Worm (Caenorhabditis elegans): Measurements from ENCODE around the gene pqn-25.
A peak's percentile ranks its signal among the peaks of the same experiment; 100 is the strongest.

Gene pqn-25

DNA sequence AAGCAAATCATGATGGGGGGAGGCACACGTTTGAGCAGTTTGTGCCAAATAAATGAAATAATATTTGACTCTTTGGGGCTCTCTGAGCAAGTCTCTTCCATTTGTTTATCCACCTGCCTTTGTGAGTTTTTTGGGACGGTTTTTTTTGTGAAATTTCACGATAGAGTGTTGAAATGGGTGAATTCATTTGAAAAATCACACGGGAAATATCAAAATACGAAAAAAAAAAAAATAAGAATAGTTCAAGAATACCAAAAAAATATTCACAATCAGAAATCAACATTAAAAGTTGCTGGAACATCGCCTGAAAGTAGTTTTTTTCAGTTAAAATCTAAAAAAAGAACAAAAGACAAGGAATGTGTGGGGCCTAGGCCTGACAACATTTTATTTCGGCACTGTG, at the start of gene pqn-25:
Gene pqn-25 (minus strand): TSS at position 101 of the 400 bp plus-strand sequence.
- no peak for TF ChIP-seq sem-2 (GFP tag; optimal IDR thresholded peaks at IDR 0.05)

DNA sequence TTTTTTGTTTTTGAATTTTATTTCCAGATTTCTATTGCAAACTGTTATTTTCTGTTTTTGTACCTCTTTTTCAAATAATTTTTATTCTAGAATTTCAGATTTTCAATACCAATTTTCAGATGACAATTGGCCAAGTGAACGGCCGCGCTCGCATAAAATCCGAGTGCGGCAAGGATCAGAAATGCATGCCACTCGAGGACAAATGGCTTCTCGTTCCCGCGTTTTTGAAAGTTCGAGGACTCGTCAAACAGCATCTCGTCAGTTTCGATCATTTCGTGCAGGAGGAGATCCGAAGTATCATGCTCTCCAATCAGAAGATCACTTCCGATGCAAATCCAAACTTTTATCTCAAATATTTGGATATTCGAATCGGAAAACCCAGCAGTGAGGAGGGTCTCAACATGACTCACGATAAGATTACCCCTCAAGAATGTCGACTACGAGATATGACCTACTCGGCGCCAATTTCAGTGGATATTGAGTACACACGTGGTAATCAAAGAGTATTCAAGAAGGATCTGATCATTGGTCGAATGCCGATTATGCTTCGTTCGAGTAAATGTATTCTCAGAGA, 44.9 kb upstream of the pqn-25 start, which contains the start of gene rpc-2:
Gene rpc-2 (plus strand): TSS at position 120 of the 574 bp plus-strand sequence.
- TF ChIP-seq nhr-28 (tag; optimal IDR thresholded peaks at IDR 0.05) (no peak), mep-1 (tag; optimal IDR thresholded peaks at IDR 0.05) (no peak), M03D4.4 (tag; optimal IDR thresholded peaks at IDR 0.05) (no peak), tbx-8 (GFP tag; optimal IDR thresholded peaks at IDR 0.05) (no peak), blmp-1 (tag; optimal IDR thresholded peaks at IDR 0.05) (no peak), bed-3 (GFP tag; optimal IDR thresholded peaks at IDR 0.05) (no peak), nhr-2 (tag; optimal IDR thresholded peaks at IDR 0.05) (no peak), unc-120 (tag; optimal IDR thresholded peaks at IDR 0.05; ENCODE audit: poor library complexity, severe bottlenecking) (no peak), nhr-76 (tag; optimal IDR thresholded peaks at IDR 0.05) (no peak)

DNA sequence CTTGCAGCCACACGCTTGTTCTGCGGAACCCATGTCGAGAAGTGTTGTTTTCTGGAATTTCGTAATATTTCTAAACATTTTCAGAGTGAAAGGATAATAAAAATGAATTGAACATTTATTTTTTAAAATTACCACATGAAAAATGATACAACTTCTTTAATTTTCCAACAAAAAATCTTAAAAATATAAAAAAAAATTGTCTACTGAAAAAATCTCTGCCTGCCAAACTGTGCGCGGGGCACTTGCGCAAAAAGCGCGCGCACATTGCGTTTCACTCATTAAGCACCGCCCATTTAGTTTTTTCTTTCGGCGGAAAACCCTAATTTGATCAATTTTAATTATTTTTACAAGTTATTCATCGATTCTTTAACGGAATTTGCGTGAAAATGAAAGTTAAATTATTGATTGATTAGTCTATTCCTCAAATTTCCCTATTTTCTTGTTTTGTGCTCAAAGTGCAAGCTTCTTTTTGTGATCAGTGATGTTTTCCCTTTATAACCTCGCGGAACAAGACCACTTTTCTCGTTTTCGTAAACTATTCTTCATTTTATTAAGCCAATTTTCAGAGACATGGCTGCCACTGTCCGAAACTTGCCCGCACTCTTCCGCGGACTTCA, 42.6 kb upstream of the pqn-25 start, which contains the start of the genes nmad-1 and hach-1:
Gene nmad-1 (minus strand): TSS at position 51 of the 617 bp plus-strand sequence.
Gene hach-1 (plus strand): TSS at position 567 of the 617 bp plus-strand sequence.
- no peak for TF ChIP-seq nhr-28 (tag; optimal IDR thresholded peaks at IDR 0.05)
- peak; percentile 36 for TF ChIP-seq lin-32 (GFP tag; optimal IDR thresholded peaks at IDR 0.05)
- peak; percentile 81 for TF ChIP-seq flh-1 (GFP tag; optimal IDR thresholded peaks at IDR 0.05)
- TF ChIP-seq unc-120 (tag; optimal IDR thresholded peaks at IDR 0.05; ENCODE audit: poor library complexity, severe bottlenecking), result peak; percentile 93
- no peak for TF ChIP-seq snpc-4 (tag; optimal IDR thresholded peaks at IDR 0.05)
- peak; percentile 76 for TF ChIP-seq sem-2 (GFP tag; optimal IDR thresholded peaks at IDR 0.05)
- peak; percentile 74 for TF ChIP-seq blmp-1 (tag; optimal IDR thresholded peaks at IDR 0.05)
- no peak for TF ChIP-seq unc-39 (tag; optimal IDR thresholded peaks at IDR 0.05)
- TF ChIP-seq elt-3 (tag; optimal IDR thresholded peaks at IDR 0.05), result no peak
- TF ChIP-seq ces-1 (GFP tag; optimal IDR thresholded peaks at IDR 0.05), result peak; percentile 91
- TF ChIP-seq M03D4.4 (tag; optimal IDR thresholded peaks at IDR 0.05), result peak; percentile 95
- peak; percentile 97 for TF ChIP-seq ceh-43 (GFP tag; optimal IDR thresholded peaks at IDR 0.05)
- TF ChIP-seq ztf-11 (tag; optimal IDR thresholded peaks at IDR 0.05), result peak; percentile 67
- no peak for TF ChIP-seq unc-62 (GFP tag; optimal IDR thresholded peaks at IDR 0.05)
- TF ChIP-seq cnd-1 (tag; optimal IDR thresholded peaks at IDR 0.05), result peak; percentile 91
- peak; percentile 69 for TF ChIP-seq lin-13 (tag; optimal IDR thresholded peaks at IDR 0.05)
- peak; percentile 90 for TF ChIP-seq mep-1 (tag; optimal IDR thresholded peaks at IDR 0.05)
- TF ChIP-seq sptf-1 (tag; optimal IDR thresholded peaks at IDR 0.05), result peak; percentile 98
- TF ChIP-seq mab-5 (tag; optimal IDR thresholded peaks at IDR 0.05), result peak; percentile 56
- TF ChIP-seq nhr-2 (tag; optimal IDR thresholded peaks at IDR 0.05), result no peak
- TF ChIP-seq ceh-39 (tag; optimal IDR thresholded peaks at IDR 0.05), result peak; percentile 41
- TF ChIP-seq tbx-8 (GFP tag; optimal IDR thresholded peaks at IDR 0.05), result peak; percentile 87
- TF ChIP-seq nhr-12 (tag; optimal IDR thresholded peaks at IDR 0.05), result no peak
- peak; percentile 64 for TF ChIP-seq ham-2 (GFP tag; optimal IDR thresholded peaks at IDR 0.05)
- peak; percentile 71 for TF ChIP-seq hlh-1 (tag; optimal IDR thresholded peaks at IDR 0.05)
- no peak for TF ChIP-seq pha-4 (tag; optimal IDR thresholded peaks at IDR 0.05)
- TF ChIP-seq nhr-237 (tag; optimal IDR thresholded peaks at IDR 0.05), result peak; percentile 24
- peak; percentile 94 for TF ChIP-seq ceh-83 (GFP tag; optimal IDR thresholded peaks at IDR 0.05)
- TF ChIP-seq lsy-2 (tag; optimal IDR thresholded peaks at IDR 0.05), result peak; percentile 64
- peak; percentile 85 for TF ChIP-seq bed-3 (GFP tag; optimal IDR thresholded peaks at IDR 0.05)
- peak; percentile 87 for TF ChIP-seq drap-1 (GFP tag; optimal IDR thresholded peaks at IDR 0.05)
- peak; percentile 35 for TF ChIP-seq elt-1 (tag; optimal IDR thresholded peaks at IDR 0.05; ENCODE audit: borderline replicate concordance, insufficient read depth)
- peak; percentile 98 for TF ChIP-seq mls-2 (tag; optimal IDR thresholded peaks at IDR 0.05)
- no peak for TF ChIP-seq zip-8 (tag; optimal IDR thresholded peaks at IDR 0.05)
- peak; percentile 33 for TF ChIP-seq nhr-76 (tag; optimal IDR thresholded peaks at IDR 0.05)

Data from whole organism, mixed stage, embryonic.